Worm (Caenorhabditis elegans) whole organism, L4/young adult: ENCODE data around the gene tmem-184.

Experiments used
- W03F9.2 ChIP-seq: fragments of 150-350 bp; optimal IDR thresholded peaks from 2 replicates; lab custom pipeline; 2014; ENCODE audit warnings: missing biosample characterization, missing genetic modification characterization
- dao-5 ChIP-seq: sonication (generic microtip); optimal IDR thresholded peaks from 2 replicates; lab custom pipeline; 2016; ENCODE audit warnings: missing genotype, missing genetic modification characterization, moderate library complexity, missing compliant biosample characterization
- him-1 ChIP-seq: sonication (generic microtip); optimal IDR thresholded peaks from 2 replicates; lab custom pipeline; 2016; ENCODE audit warnings: missing genotype, missing genetic modification reagents, missing genetic modification characterization, missing compliant biosample characterization

The tmem-184 gene

DNA sequence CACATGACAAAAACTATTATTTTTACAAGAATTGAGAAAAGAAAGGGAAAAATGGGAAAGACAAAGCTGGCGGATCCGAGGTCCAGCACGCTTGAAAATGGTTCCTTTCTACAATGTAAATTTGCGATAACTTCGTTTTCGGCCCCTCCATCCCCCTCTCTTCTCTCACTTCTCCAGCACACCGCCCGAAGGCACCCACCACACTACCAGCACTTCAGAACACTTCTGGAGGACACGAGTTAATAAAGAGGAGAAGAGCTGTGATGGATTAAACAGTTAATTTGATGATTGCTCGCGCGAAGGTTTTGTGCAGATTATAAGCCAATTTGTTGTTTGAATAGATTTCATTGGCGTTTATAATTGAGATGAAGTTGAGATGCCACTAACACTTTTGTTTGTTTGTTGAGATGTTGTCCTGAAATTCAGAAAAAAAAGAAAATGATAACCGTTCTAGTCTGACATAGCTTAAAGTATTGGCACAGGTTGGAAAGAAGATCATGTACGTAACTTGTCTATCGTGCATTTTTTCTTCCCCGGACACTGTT, 12.0 kb downstream of the tmem-184 start:
- TF ChIP-seq him-1 (tag; lab: Kevin White, UChicago) (no peak), W03F9.2 (tag; lab: Kevin White, UChicago) (no peak)

DNA sequence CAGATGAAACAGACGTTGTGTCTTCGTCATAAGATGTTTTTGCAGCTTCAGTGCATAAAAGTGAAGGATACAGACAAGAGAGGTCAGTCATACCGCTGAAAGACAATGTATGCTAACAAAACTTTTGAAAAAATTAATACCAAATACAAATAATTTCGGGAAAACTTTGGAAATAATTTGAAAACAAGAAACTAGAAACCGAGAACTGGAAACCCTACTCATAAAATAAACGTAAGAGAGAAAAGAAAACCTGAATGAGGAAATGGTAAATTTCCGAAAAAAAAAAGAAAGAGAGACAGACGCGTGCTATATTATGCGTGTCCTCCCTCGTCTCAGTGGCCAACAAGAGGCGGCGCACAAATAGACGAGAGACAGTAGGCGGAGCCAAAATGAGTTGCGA, 13.8 kb downstream of the tmem-184 start, which contains the start of gene sox-3:
Gene sox-3, minus strand, starts transcription at position 101 of the 400 bp plus-strand sequence.
- no peak for TF ChIP-seq him-1 (tag; lab: Kevin White, UChicago)
- TF ChIP-seq W03F9.2 (tag; lab: Kevin White, UChicago): no peak
- TF ChIP-seq dao-5: no peak

DNA sequence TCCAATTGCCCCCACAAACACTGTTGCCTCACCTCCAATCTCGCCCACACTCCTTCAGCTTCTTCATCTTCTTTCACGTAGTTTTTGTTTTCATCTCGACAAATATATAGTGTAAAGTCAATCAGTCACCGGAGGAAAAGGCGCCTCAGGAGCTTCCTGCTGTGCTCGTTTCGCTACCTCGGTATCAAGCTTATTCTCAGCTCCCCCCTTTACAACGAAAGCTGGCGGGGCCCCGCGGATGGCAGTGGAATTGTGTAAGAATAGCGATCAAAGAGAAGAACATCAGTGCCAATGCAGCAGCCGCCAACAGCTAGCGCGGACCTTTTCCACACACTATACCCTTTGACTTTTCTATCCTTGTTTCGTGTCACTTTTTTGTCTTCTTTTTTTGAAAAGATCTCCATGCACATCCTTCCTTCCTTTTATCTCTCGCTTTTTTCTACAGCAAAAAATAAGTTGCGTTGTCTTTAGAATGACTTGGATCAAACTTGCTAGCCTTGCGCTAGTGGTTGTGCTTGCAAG, 22.2 kb downstream of the tmem-184 start, which contains the start of gene csq-1:
Gene csq-1, plus strand, starts transcription at position 472 of the 522 bp plus-strand sequence.
- no peak for TF ChIP-seq dao-5
- no peak for TF ChIP-seq W03F9.2 (tag; lab: Kevin White, UChicago)

DNA sequence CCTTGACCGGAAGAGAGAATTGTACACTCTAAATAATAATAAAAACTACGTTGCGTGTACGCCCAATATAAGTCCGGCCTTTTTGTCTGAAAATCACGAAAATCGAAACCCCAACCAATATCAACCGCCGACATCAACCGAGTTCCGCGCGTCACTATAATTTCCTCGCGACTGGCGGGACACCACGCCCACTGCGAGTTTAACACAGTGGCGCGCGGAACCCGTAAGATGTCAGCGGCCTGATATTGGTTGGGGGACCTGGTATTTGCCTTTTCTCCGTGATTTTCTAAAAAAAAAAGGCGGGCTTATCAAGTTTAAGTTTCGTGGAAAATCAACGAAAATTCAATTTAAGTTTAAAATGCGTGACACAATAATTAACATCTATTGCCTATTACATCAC, 26.2 kb downstream of the tmem-184 start:
- TF ChIP-seq dao-5 (no peak), W03F9.2 (tag; lab: Kevin White, UChicago) (no peak), him-1 (tag; lab: Kevin White, UChicago) (no peak)

DNA sequence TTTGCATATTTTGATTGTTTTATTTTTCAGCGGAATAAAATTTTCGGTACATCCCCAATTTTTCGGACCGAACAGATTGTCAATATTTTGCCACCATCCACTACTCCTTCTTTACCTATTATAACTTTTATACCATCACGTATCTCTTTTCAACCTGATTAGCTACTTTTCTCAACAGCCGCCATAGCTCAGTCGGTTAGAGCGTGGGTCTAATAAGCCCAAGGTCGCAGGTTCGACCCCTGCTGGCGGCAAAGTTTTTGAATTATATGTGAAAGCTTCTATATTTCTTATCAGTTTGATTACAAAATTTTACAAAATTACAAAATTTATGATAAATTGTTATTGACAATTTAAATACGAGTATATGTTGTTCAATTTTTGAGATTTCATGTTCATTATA, 27.7 kb downstream of the tmem-184 start:
- TF ChIP-seq dao-5 (no peak), him-1 (tag; lab: Kevin White, UChicago) (no peak), W03F9.2 (tag; lab: Kevin White, UChicago) (no peak)

DNA sequence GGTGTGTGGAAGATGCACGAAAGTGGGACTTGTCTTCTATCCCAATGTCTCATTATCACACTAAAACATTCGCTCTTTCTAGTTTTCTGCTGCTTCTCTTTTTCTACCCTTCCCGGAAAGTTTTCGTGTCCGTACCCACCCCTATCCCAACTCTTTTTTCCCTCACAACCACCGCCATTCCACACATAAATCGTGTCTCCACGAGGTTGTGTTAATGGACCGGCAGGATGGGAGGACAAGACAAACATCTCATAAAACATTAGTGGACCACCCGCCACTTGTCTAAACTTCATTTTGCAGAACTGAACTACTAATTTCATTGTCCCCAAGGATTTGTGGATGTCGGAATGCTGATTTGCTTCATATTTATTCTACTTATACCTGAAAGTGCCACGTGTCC, 32.6 kb downstream of the tmem-184 start, which contains the start of gene slt-1:
Gene slt-1, plus strand, starts transcription at position 301 of the 400 bp plus-strand sequence.
- TF ChIP-seq dao-5 (no peak), him-1 (tag; lab: Kevin White, UChicago) (no peak), W03F9.2 (tag; lab: Kevin White, UChicago) (no peak)

DNA sequence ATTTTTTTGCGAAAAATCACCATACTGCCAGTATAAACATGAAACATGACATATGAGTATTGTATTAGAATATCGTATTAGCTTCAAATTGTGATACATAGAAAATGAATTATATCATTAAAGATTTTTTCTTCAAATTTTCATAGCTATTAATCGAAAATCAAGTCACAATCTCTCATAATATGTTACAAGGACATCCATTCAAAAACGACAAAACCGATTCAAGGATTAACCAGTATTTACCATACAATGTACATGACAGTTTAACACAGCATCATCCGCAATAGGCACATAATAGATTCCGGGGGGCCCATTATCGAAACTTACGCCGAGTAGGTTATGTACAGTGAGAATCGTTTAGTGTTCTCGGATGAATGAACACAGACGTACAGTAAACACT, 35.4 kb downstream of the tmem-184 start:
- no peak for TF ChIP-seq him-1 (tag; lab: Kevin White, UChicago)
- TF ChIP-seq dao-5: no peak
- TF ChIP-seq W03F9.2 (tag; lab: Kevin White, UChicago): no peak

DNA sequence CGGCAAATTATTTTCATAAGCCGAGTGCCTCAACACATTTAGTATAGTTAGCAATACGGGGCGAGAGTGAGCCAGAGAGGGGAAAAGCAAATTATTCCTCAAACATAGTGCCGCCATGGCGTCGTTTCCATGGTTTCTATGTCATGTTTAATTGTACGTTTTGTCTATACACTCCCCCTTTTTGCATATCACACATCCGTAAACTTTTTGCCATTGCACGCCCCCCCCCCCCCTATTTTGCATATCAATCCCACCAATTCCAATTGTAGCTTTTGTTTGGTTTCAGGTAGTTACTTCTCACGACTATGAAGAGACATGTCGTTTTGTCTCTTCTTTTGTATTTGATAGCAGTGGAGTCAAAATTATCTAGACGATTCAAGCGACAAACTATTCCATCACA, 42.6 kb downstream of the tmem-184 start, which contains the start of gene C26G2.2:
Gene C26G2.2, plus strand, starts transcription at position 301 of the 400 bp plus-strand sequence.
- TF ChIP-seq dao-5 (no peak), him-1 (tag; lab: Kevin White, UChicago) (no peak), W03F9.2 (tag; lab: Kevin White, UChicago) (no peak)

DNA sequence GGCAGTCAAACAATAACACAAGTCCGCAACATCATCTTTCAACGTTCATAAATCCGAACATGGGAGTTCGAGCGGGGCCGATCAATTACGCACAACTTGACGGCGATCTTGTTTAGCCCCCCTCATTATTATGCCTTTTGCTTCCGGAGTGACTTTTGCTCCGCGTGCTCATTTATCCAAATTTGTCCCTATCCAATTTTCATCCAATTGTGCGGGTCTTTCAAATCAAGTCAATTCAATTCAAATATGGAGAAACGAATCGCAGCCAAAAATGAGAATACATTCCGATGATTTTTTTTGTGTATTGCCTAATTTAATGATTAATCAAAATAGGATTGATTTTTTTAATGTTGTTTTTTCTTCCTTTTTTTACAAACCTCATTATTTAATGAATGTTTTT, 44.2 kb downstream of the tmem-184 start:
- no peak for TF ChIP-seq W03F9.2 (tag; lab: Kevin White, UChicago)
- no peak for TF ChIP-seq him-1 (tag; lab: Kevin White, UChicago)
- no peak for TF ChIP-seq dao-5

DNA sequence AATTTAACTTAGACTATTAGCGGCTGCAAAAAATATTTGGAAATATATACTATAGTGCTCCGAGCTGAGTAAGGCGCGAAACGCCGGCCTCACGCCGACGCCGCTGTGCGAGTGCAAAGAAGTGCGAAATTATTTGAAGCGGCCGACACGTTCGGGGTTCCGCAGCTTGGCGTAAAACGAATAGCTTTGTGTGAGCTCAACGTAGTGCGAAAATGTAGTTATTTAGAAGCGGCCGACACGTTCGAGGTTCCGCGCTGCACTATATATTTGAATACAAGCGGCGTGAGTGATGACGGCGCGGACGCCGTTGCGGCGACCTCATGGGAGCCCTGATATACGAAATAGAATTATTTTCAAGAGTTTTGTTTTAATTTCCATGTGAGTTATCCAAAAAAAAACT, 44.7 kb downstream of the tmem-184 start:
- no peak for TF ChIP-seq dao-5
- no peak for TF ChIP-seq him-1 (tag; lab: Kevin White, UChicago)
- TF ChIP-seq W03F9.2 (tag; lab: Kevin White, UChicago): no peak

DNA sequence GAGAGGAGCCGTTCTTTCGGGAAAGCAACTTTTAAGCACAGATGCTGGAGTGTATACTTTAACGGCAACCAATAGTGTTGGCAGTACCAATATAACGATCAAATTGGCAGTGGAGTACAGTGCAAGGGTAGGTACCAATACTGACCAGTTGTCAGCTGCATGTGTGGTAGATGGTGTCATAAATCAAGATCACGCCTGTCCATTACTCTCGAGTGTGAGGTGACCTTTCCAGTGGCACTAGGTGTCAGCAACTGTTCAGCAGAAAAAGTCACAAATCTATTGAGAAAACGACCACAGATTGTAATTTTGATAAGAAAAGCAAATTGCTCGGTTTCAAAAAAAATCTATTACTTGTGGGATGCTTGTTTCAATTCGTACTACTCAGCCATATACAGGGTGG, 47.2 kb downstream of the tmem-184 start:
- TF ChIP-seq dao-5: no peak
- no peak for TF ChIP-seq W03F9.2 (tag; lab: Kevin White, UChicago)
- no peak for TF ChIP-seq him-1 (tag; lab: Kevin White, UChicago)

DNA sequence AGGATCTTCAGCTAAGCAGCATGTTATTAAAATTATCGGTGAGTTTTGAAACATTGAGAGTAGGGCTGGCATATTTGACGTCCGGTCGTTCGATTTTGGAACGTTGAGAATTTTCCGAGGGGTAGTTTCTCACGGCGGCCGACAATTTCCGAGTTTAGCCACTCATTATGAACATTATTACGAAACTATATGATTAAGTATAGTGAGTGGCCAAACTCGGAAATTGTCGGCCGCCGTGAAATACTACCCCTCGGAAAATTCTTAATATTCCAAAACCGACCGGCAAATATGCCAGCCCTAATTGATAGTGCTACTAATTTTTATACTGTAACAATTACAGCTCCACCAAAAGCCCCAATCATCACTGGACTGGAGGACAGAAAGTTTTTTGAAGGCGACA, 49.2 kb downstream of the tmem-184 start:
- TF ChIP-seq him-1 (tag; lab: Kevin White, UChicago) (no peak), dao-5 (no peak), W03F9.2 (tag; lab: Kevin White, UChicago) (no peak)

DNA sequence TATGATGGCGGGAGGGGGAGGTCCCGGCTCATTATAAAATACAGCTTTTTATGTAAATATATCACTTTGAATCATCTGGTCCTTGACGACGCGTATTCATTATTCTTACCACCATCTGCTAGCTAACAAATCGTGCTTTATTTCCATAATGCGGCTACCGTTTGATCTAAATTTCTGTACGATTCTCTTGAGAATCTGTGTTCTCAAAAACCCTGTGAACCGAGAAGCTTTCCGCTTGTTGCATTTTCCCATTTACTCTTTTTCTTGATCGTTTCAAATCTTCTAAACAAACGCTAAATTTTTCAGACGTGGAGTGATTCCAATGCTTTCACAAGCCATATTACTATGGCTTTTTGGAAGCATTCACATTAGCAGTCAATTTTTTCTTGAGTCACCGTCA, 52.0 kb downstream of the tmem-184 start, which contains the start of gene syg-2:
Gene syg-2, plus strand, starts transcription at position 301 of the 400 bp plus-strand sequence.
- TF ChIP-seq W03F9.2 (tag; lab: Kevin White, UChicago) (no peak), him-1 (tag; lab: Kevin White, UChicago) (no peak)
